Worm (Caenorhabditis elegans) whole organism, young adult: ENCODE data around the gene spop-1.

Experiments
- F22D6.2 ChIP-seq: sonication (generic microtip); optimal IDR thresholded peaks from 2 replicates; lab custom pipeline; 2016; ENCODE audit warnings: mild to moderate bottlenecking, missing genetic modification characterization, missing compliant biosample characterization
- ama-1 ChIP-seq, 3 experiments: fragments of 150-350 bp in 1 of 3; sonication (generic microtip) in 2 of 3; optimal IDR thresholded peaks; 2 replicates each; lab custom pipeline; 2014 to 2018; ENCODE audit warnings: missing biosample characterization in 2 of 3, missing genetic modification characterization in 2 of 3, missing genetic modification reagents in 2 of 3
- efl-1 ChIP-seq: fragments of 150-350 bp; optimal IDR thresholded peaks from 2 replicates; lab custom pipeline; 2014; ENCODE audit warnings: missing biosample characterization, missing genetic modification reagents, missing genetic modification characterization
- nfya-1 ChIP-seq: sonication (generic microtip); optimal IDR thresholded peaks from 2 replicates; lab custom pipeline; 2017; ENCODE audit warnings: antibody characterized with exemption, missing compliant biosample characterization, missing genetic modification characterization, borderline replicate concordance; ENCODE audit not compliant: insufficient read depth
- nhr-90 ChIP-seq: sonication (generic microtip); optimal IDR thresholded peaks from 2 replicates; lab custom pipeline; 2016; ENCODE audit warnings: missing genotype, mild to moderate bottlenecking, missing genetic modification characterization, missing compliant biosample characterization
- pha-4 ChIP-seq: fragments of 150-350 bp; sonication (generic microtip); optimal IDR thresholded peaks from 2 replicates; lab custom pipeline; 2014; ENCODE audit warnings: missing biosample characterization, missing genetic modification reagents, missing genetic modification characterization
- snpc-1.1 ChIP-seq: sonication (generic microtip); optimal IDR thresholded peaks from 2 replicates; lab custom pipeline; 2017; ENCODE audit warnings: missing genetic modification characterization, mild to moderate bottlenecking, missing compliant biosample characterization, antibody characterized with exemption, moderate library complexity, missing genotype, missing genetic modification reagents; ENCODE audit not compliant: insufficient read depth
- snpc-4 ChIP-seq, 5 experiments: fragments of 150-350 bp in 1 of 5; sonication (generic microtip) in 4 of 5; optimal IDR thresholded peaks; 2 replicates each; lab custom pipeline; 2014 to 2018; ENCODE audit warnings: missing genetic modification characterization in 5 of 5, missing biosample characterization in 3 of 5, antibody characterized with exemption in 2 of 5, mild to moderate bottlenecking in 2 of 5, missing compliant biosample characterization in 2 of 5, missing genotype in 2 of 5, moderate library complexity in 2 of 5, missing genetic modification reagents in 1 of 5
- unc-130 ChIP-seq: sonication (generic microtip); optimal IDR thresholded peaks from 2 replicates; lab custom pipeline; 2016; ENCODE audit warnings: missing genetic modification reagents, missing genetic modification characterization, missing compliant biosample characterization

DNA sequence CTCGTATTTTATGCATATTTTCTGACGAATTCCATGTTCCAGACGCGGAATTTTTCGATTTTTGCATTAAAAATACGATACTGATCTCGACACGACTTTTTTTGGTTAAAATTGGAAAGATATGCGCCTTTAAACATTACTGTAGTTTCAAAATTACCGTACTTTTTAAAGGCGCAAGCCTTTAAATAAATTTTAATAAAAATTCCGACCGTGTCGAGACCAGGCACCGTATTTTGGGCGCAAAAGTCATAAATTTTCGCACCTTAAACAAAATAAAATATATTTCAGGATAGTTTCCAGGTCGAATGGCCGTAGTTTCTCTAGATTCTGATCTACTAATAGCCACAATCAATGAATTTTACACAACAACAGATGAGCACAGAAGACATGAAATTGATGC lies 28.6 kb downstream of the spop-1 start, which contains the start of gene T16G12.6:
- TF ChIP-seq unc-130, result no peak
- no peak for TF ChIP-seq efl-1 (GFP tag; lab: Kevin White, UChicago)
- TF ChIP-seq nfya-1, result no peak
- TF ChIP-seq ama-1 (optimal IDR thresholded peaks at IDR 0.05; lab: Kevin White, UChicago), result no peak
- TF ChIP-seq ama-1 (GFP tag; optimal IDR thresholded peaks at IDR 0.05; lab: Kevin White, UChicago), result no peak
- no peak for TF ChIP-seq pha-4 (tag; lab: Kevin White, UChicago)
- no peak for TF ChIP-seq nhr-90
- no peak for TF ChIP-seq F22D6.2 (tag; lab: Kevin White, UChicago)
- TF ChIP-seq snpc-1.1 (tag; lab: Kevin White, UChicago), result no peak
- no peak for TF ChIP-seq snpc-4 (GFP tag; optimal IDR thresholded peaks at IDR 0.05; lab: Kevin White, UChicago)
- no peak for TF ChIP-seq snpc-4 (tag; optimal IDR thresholded peaks at IDR 0.05; lab: Kevin White, UChicago)
